Worm (Caenorhabditis elegans): ENCODE data around the gene D2062.13.

ce11 chrII:2631169-2631568, 18.8 kb downstream of the D2062.13 start, which contains the start of gene D2062.1:
- no peak for TF ChIP-seq nhr-28 (tag; optimal IDR thresholded peaks at IDR 0.05)
- TF ChIP-seq mdl-1 (tag; optimal IDR thresholded peaks at IDR 0.05): no peak
- TF ChIP-seq fos-1 (tag; optimal IDR thresholded peaks at IDR 0.05): no peak
- TF ChIP-seq fkh-2 (tag; optimal IDR thresholded peaks at IDR 0.05): no peak
- no peak for TF ChIP-seq nhr-76 (tag; optimal IDR thresholded peaks at IDR 0.05)
- no peak for TF ChIP-seq ztf-11 (tag; optimal IDR thresholded peaks at IDR 0.05)
- no peak for TF ChIP-seq skn-1 (tag; optimal IDR thresholded peaks at IDR 0.05)

All from whole organism, L3 larva.